Fruit fly (Drosophila melanogaster) S2 (cell line): ENCODE results near the gene yellow-k.

Experiments used
- CG8478 ChIP-seq: fragments of >200 bp; optimal IDR thresholded peaks from 2 replicates; lab custom pipeline; 2018
- CTCF ChIP-seq, 2 experiments: fragments of >200 bp; optimal IDR thresholded peaks; 2 replicates each; lab custom pipeline; 2018

dm6 chr3L:15502256-15502655 lies 18.2 kb upstream of the yellow-k start:
- TF ChIP-seq CG8478 (lab: Kevin White, UChicago) (no peak), CTCF (optimal IDR thresholded peaks at IDR 0.05; lab: Kevin White, UChicago) (no peak)
